Fruit fly (Drosophila melanogaster) whole organism, embryonic: ENCODE results near the gene CG32344.
A peak's percentile ranks its signal among the peaks of the same experiment; 100 is the strongest.

Experiments
- CG10979 ChIP-seq: fragments of 200-800 bp; sonication (Bioruptor generic); optimal IDR thresholded peaks from 2 replicates; lab custom pipeline; 2018; ENCODE audit warnings: missing biosample characterization, mild to moderate bottlenecking, missing genetic modification characterization, moderate library complexity
- CG13287 ChIP-seq: fragments of 200-800 bp; sonication (Bioruptor generic); IDR thresholded peaks from 2 replicates; pipeline ENCODE4 v1.3.6; 2022; ENCODE audit warnings: missing biosample characterization, missing genetic modification characterization; ENCODE audit not compliant: partially characterized antibody
- CG14860 ChIP-seq: fragments of 200-800 bp; sonication (Bioruptor generic); IDR thresholded peaks from 3 replicates; pipeline ENCODE4 v1.3.6; 2022; ENCODE audit warnings: missing biosample characterization, missing genetic modification characterization; ENCODE audit not compliant: partially characterized antibody
- CG15011 ChIP-seq: fragments of 200-800 bp; sonication (Bioruptor generic); optimal IDR thresholded peaks from 3 replicates; lab custom pipeline; 2018; ENCODE audit warnings: missing biosample characterization, mild to moderate bottlenecking, missing genetic modification characterization
- CG15601 ChIP-seq: fragments of 200-800 bp; sonication (Bioruptor generic); optimal IDR thresholded peaks from 3 replicates; lab custom pipeline; 2019; ENCODE audit warnings: missing biosample characterization, mild to moderate bottlenecking, missing genetic modification characterization, moderate library complexity
- CG17829 ChIP-seq: fragments of 200-800 bp; optimal IDR thresholded peaks from 2 replicates; lab custom pipeline; 2019; ENCODE audit warnings: missing biosample characterization, mild to moderate bottlenecking, missing genetic modification characterization, moderate library complexity
- CG31388 ChIP-seq: fragments of 200-800 bp; sonication (Bioruptor generic); optimal IDR thresholded peaks from 2 replicates; lab custom pipeline; 2016; ENCODE audit warnings: missing biosample characterization, missing genetic modification characterization
- CG3163 ChIP-seq: fragments of 200-800 bp; sonication (Bioruptor generic); optimal IDR thresholded peaks from 3 replicates; lab custom pipeline; 2016; ENCODE audit warnings: missing biosample characterization, missing genetic modification characterization
- CG34376 ChIP-seq: fragments of 200-800 bp; sonication (Bioruptor generic); optimal IDR thresholded peaks from 2 replicates; lab custom pipeline; 2018; ENCODE audit warnings: missing biosample characterization, mild to moderate bottlenecking, missing genetic modification characterization
- CG4424 ChIP-seq: fragments of 200-800 bp; sonication (Bioruptor generic); optimal IDR thresholded peaks from 3 replicates; lab custom pipeline; 2016; ENCODE audit warnings: missing biosample characterization, missing genetic modification characterization
- CG6683 ChIP-seq: fragments of 200-800 bp; sonication (Bioruptor generic); optimal IDR thresholded peaks from 2 replicates; lab custom pipeline; 2017; ENCODE audit warnings: missing biosample characterization, mild to moderate bottlenecking, missing genetic modification characterization, missing genetic modification reagents
- CoRest ChIP-seq: fragments of 200-800 bp; sonication (Bioruptor generic); optimal IDR thresholded peaks from 3 replicates; lab custom pipeline; 2018; ENCODE audit warnings: missing biosample characterization, mild to moderate bottlenecking, missing genetic modification characterization, moderate library complexity
- Deaf1 ChIP-seq: fragments of 200-800 bp; optimal IDR thresholded peaks from 3 replicates; lab custom pipeline; 2019; ENCODE audit warnings: missing biosample characterization, mild to moderate bottlenecking, missing genetic modification characterization, moderate library complexity
- Dp ChIP-seq: fragments of 200-800 bp; sonication (Bioruptor generic); optimal IDR thresholded peaks from 2 replicates; lab custom pipeline; 2018; ENCODE audit warnings: missing biosample characterization, mild to moderate bottlenecking, missing genetic modification characterization, moderate library complexity
- Dref ChIP-seq: fragments of 200-800 bp; sonication (Bioruptor generic); IDR thresholded peaks from 2 replicates; pipeline ENCODE4 v1.3.6; 2022; ENCODE audit warnings: missing biosample characterization, missing genetic modification characterization
- Ets65A ChIP-seq: fragments of 200-800 bp; sonication (Bioruptor generic); peaks from one replicate; lab custom pipeline; 2016; ENCODE audit warnings: missing biosample characterization, missing genetic modification characterization
- Meics ChIP-seq: fragments of 200-800 bp; sonication (Bioruptor generic); optimal IDR thresholded peaks from 2 replicates; lab custom pipeline; 2017; ENCODE audit warnings: missing biosample characterization, mild to moderate bottlenecking, missing genetic modification characterization
- Ravus ChIP-seq: fragments of 200-800 bp; sonication (Bioruptor generic); IDR thresholded peaks from 2 replicates; pipeline ENCODE4 v1.3.6; 2022; ENCODE audit warnings: missing biosample characterization, missing genetic modification characterization
- Rfx ChIP-seq: fragments of 200-800 bp; sonication (Bioruptor generic); IDR thresholded peaks from 2 replicates; pipeline ENCODE4 v1.3.6; 2022; ENCODE audit warnings: missing biosample characterization, missing genetic modification characterization
- Sox100B ChIP-seq: fragments of 200-800 bp; sonication (Bioruptor generic); optimal IDR thresholded peaks from 3 replicates; lab custom pipeline; 2018; ENCODE audit warnings: missing biosample characterization, mild to moderate bottlenecking, missing genetic modification characterization
- Sry-β ChIP-seq: fragments of 200-800 bp; sonication (Bioruptor generic); optimal IDR thresholded peaks from 2 replicates; lab custom pipeline; 2018; ENCODE audit warnings: missing biosample characterization, mild to moderate bottlenecking, missing genetic modification characterization, moderate library complexity
- ac ChIP-seq: fragments of 200-800 bp; sonication (Bioruptor generic); optimal IDR thresholded peaks from 3 replicates; lab custom pipeline; 2017; ENCODE audit warnings: missing biosample characterization, mild to moderate bottlenecking, missing genetic modification characterization
- ase ChIP-seq: fragments of 200-800 bp; sonication (Bioruptor generic); IDR thresholded peaks from 3 replicates; pipeline ENCODE4 v1.3.6; 2022; ENCODE audit warnings: missing biosample characterization, missing genetic modification characterization
- caup ChIP-seq: fragments of 200-800 bp; sonication (Bioruptor generic); optimal IDR thresholded peaks from 3 replicates; lab custom pipeline; 2017; ENCODE audit warnings: missing biosample characterization, mild to moderate bottlenecking, missing genetic modification characterization, moderate library complexity; ENCODE audit not compliant: severe bottlenecking
- crc ChIP-seq: fragments of 200-800 bp; sonication (Bioruptor generic); optimal IDR thresholded peaks from 2 replicates; lab custom pipeline; 2016; ENCODE audit warnings: missing biosample characterization, missing genetic modification characterization
- danr ChIP-seq: fragments of 200-800 bp; sonication (Bioruptor generic); IDR thresholded peaks from 2 replicates; pipeline ENCODE4 v1.3.6; 2022; ENCODE audit warnings: missing biosample characterization, missing genetic modification characterization
- dpn ChIP-seq, 2 experiments: fragments of 200-800 bp; sonication (Bioruptor generic); optimal IDR thresholded peaks; 3 replicates each; lab custom pipeline; 2016; ENCODE audit warnings: missing biosample characterization in 2 of 2, missing genetic modification characterization in 2 of 2
- en ChIP-seq: fragments of 200-800 bp; sonication (Bioruptor generic); optimal IDR thresholded peaks from 2 replicates; lab custom pipeline; 2016; ENCODE audit warnings: missing biosample characterization, missing genetic modification characterization
- exex ChIP-seq: fragments of 200-800 bp; sonication (Bioruptor generic); optimal IDR thresholded peaks from 4 replicates; lab custom pipeline; 2018; ENCODE audit warnings: missing biosample characterization, mild to moderate bottlenecking, missing genetic modification characterization, moderate library complexity
- grn ChIP-seq: fragments of 200-800 bp; sonication (Bioruptor generic); optimal IDR thresholded peaks from 3 replicates; lab custom pipeline; 2017; ENCODE audit warnings: missing biosample characterization, missing genetic modification characterization
- luna ChIP-seq: fragments of 200-800 bp; sonication (Bioruptor generic); optimal IDR thresholded peaks from 2 replicates; lab custom pipeline; 2016; ENCODE audit warnings: missing biosample characterization, missing genetic modification characterization
- mirr ChIP-seq: fragments of 200-800 bp; sonication (Bioruptor generic); optimal IDR thresholded peaks from 3 replicates; lab custom pipeline; 2018; ENCODE audit warnings: missing biosample characterization, mild to moderate bottlenecking, missing genetic modification characterization
- pnt ChIP-seq: fragments of 200-800 bp; sonication (Bioruptor generic); optimal IDR thresholded peaks from 3 replicates; lab custom pipeline; 2016; ENCODE audit warnings: missing biosample characterization, missing genetic modification characterization
- prd ChIP-seq, 3 experiments: fragments of >200 bp in 2 of 3; fragments of 200-800 bp in 1 of 3; sonication (Bioruptor generic) in 1 of 3; optimal IDR thresholded peaks in 2 of 3; IDR thresholded peaks in 1 of 3; 2 replicates in 2 of 3; 3 replicates in 1 of 3; pipeline versions ENCODE4 v1.3.6 to Lab custom; 2017 to 2022; ENCODE audit warnings: missing biosample characterization in 1 of 3, missing genetic modification characterization in 1 of 3
- seq ChIP-seq: fragments of 200-800 bp; sonication (Bioruptor generic); IDR thresholded peaks from 2 replicates; pipeline ENCODE4 v1.3.6; 2022; ENCODE audit warnings: missing biosample characterization, missing genetic modification characterization
- tio ChIP-seq: fragments of 200-800 bp; sonication (Bioruptor generic); optimal IDR thresholded peaks from 2 replicates; lab custom pipeline; 2017; ENCODE audit warnings: missing biosample characterization, missing genetic modification characterization, inconsistent platforms
- tna ChIP-seq: fragments of 200-800 bp; sonication (Bioruptor generic); IDR thresholded peaks from 2 replicates; pipeline ENCODE4 v1.3.6; 2022; ENCODE audit warnings: missing biosample characterization, missing genetic modification characterization; ENCODE audit not compliant: partially characterized antibody
- twi ChIP-seq: fragments of 200-800 bp; optimal IDR thresholded peaks from 2 replicates; lab custom pipeline; 2019; ENCODE audit warnings: missing biosample characterization, mild to moderate bottlenecking, missing genetic modification characterization, moderate library complexity
- tx ChIP-seq: fragments of 200-800 bp; sonication (Bioruptor generic); optimal IDR thresholded peaks from 2 replicates; lab custom pipeline; 2016; ENCODE audit warnings: missing biosample characterization, missing genetic modification characterization
- usp ChIP-seq: fragments of >200 bp; optimal IDR thresholded peaks from 2 replicates; lab custom pipeline; 2017; ENCODE audit warnings: missing biosample characterization, missing genetic modification characterization
- wek ChIP-seq: fragments of 200-800 bp; sonication (Bioruptor generic); optimal IDR thresholded peaks from 3 replicates; lab custom pipeline; 2018; ENCODE audit warnings: missing biosample characterization, mild to moderate bottlenecking, missing genetic modification characterization, moderate library complexity
- zf30C ChIP-seq: fragments of 200-800 bp; sonication (Bioruptor generic); optimal IDR thresholded peaks from 3 replicates; lab custom pipeline; 2018; ENCODE audit warnings: missing biosample characterization, mild to moderate bottlenecking, missing genetic modification characterization
- zfh1 ChIP-seq: fragments of 200-800 bp; sonication (Bioruptor generic); IDR thresholded peaks from 3 replicates; pipeline ENCODE4 v1.3.6; 2022; ENCODE audit warnings: missing biosample characterization, missing genetic modification characterization

The CG32344 gene

DNA sequence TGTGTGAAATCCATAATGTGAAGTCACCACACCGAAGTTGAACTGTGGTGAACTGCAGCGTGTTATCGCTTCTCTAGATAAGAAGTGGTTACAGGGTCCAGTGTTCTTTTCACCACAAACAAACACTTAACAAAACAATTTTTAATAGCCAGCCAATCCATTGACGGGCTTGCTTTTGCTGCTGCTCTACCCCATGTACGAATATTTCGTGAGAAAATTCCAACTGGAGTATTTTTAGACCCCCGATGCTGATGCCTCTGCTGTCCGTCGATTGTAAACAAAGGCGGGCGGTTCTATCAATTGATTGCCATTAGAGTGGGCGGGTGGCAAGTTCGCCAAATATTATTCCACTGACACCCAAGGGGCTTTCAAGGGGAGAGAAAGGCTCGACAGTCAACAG lies 14.6 kb upstream of the CG32344 start (continued):
- TF ChIP-seq CG31388: no peak
- TF ChIP-seq twi (tag; lab: Kevin White, UChicago): no peak
- TF ChIP-seq CG13287 (GFP tag; lab: Robert Waterston, UW): 0 out of 2 replicates have a peak, but pooled peaks have one; percentile 12
- peak; percentile 4 for TF ChIP-seq CG17829

DNA sequence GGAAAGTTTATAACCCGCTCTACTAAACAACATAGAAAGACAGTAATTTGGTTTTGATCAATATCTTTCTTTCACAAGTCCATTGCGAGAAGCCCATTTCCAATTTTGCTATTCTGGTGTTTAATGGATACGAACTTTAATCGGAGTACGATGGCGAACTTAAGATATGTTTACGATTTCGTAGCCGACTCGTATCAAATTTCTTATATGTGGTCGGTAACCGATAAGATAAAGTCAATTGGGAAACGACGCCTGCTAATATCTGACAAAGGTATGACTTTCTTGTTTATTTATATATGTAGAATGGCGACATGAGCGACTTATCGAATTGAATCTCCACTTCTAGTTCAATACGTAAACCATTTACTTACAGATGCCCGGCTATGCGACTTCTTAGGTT lies 13.6 kb upstream of the CG32344 start:
- TF ChIP-seq wek (GFP tag; lab: Kevin White, UChicago): no peak
- no peak for TF ChIP-seq tna
- no peak for TF ChIP-seq tio (GFP tag; lab: Kevin White, UChicago)
- TF ChIP-seq seq (GFP tag; lab: Robert Waterston, UW): no peak
- TF ChIP-seq CG15601 (tag; lab: Kevin White, UChicago): no peak
- no peak for TF ChIP-seq CG14860 (GFP tag; lab: Robert Waterston, UW)
- no peak for TF ChIP-seq ac (GFP tag; lab: Kevin White, UChicago)
- no peak for TF ChIP-seq CG4424 (GFP tag; lab: Kevin White, UChicago)
- no peak for TF ChIP-seq Dp (GFP tag; lab: Kevin White, UChicago)
- no peak for TF ChIP-seq Sox100B
- TF ChIP-seq danr (GFP tag; lab: Robert Waterston, UW): no peak
- TF ChIP-seq usp (GFP tag; lab: Kevin White, UChicago): no peak
- no peak for TF ChIP-seq tx (GFP tag; lab: Kevin White, UChicago)
- no peak for TF ChIP-seq crc (GFP tag; lab: Kevin White, UChicago)
- no peak for TF ChIP-seq CoRest (tag; lab: Kevin White, UChicago)
- TF ChIP-seq Dref (GFP tag; lab: Robert Waterston, UW): no peak
- TF ChIP-seq Sry-β (GFP tag; lab: Kevin White, UChicago): no peak
- TF ChIP-seq Ravus (GFP tag; lab: Robert Waterston, UW): no peak
- no peak for TF ChIP-seq CG15011 (GFP tag; lab: Kevin White, UChicago)
- TF ChIP-seq Rfx (GFP tag; lab: Robert Waterston, UW): no peak
- no peak for TF ChIP-seq CG6683 (GFP tag; lab: Kevin White, UChicago)
- no peak for TF ChIP-seq prd (optimal IDR thresholded peaks at IDR 0.05; lab: Kevin White, UChicago)
- no peak for TF ChIP-seq prd (GFP tag; IDR thresholded peaks at IDR 0.05; lab: Robert Waterston, UW)
- TF ChIP-seq zf30C (GFP tag; lab: Kevin White, UChicago): no peak
- TF ChIP-seq Meics (GFP tag; lab: Kevin White, UChicago): no peak
- TF ChIP-seq Deaf1: peak; percentile 12
- TF ChIP-seq CG34376 (GFP tag; lab: Kevin White, UChicago): peak; percentile 17
- TF ChIP-seq caup (GFP tag; lab: Kevin White, UChicago): no peak
- no peak for TF ChIP-seq en (GFP tag; lab: Kevin White, UChicago)
- no peak for TF ChIP-seq luna (GFP tag; lab: Kevin White, UChicago)
- no peak for TF ChIP-seq CG3163 (GFP tag; lab: Kevin White, UChicago)
- no peak for TF ChIP-seq Ets65A (GFP tag; lab: Kevin White, UChicago)
- peak; percentile 68 for TF ChIP-seq mirr (GFP tag; lab: Kevin White, UChicago)
- TF ChIP-seq CG10979 (tag; lab: Kevin White, UChicago): no peak
- no peak for TF ChIP-seq pnt (GFP tag; lab: Kevin White, UChicago)
- TF ChIP-seq dpn (GFP tag; optimal IDR thresholded peaks at IDR 0.05; lab: Kevin White, UChicago): no peak
- no peak for TF ChIP-seq zfh1 (GFP tag; lab: Robert Waterston, UW)
- no peak for TF ChIP-seq ase (GFP tag; lab: Robert Waterston, UW)
- peak; percentile 55 for TF ChIP-seq exex (tag; lab: Kevin White, UChicago)
- peak; percentile 21 for TF ChIP-seq grn (GFP tag; lab: Kevin White, UChicago)
